Worm (Caenorhabditis elegans) whole organism, midembryonic: ENCODE results near the gene nlp-47.

Experiments
- T22C8.4 ChIP-seq: fragments of 200-800 bp; sonication (Bioruptor generic); IDR thresholded peaks from 2 replicates; pipeline ENCODE4 v1.3.6; 2022; ENCODE audit warnings: missing genetic modification characterization, missing compliant biosample characterization
- flt-1 ChIP-seq: fragments of 200-800 bp; sonication (Bioruptor generic); IDR thresholded peaks from 2 replicates; pipeline ENCODE4 v1.3.6; 2022; ENCODE audit warnings: missing genetic modification characterization, missing compliant biosample characterization
- ref-1 ChIP-seq: fragments of 200-800 bp; sonication (Bioruptor generic); conservative IDR thresholded peaks from 2 replicates; pipeline ENCODE4 v1.3.6; 2022; ENCODE audit warnings: missing genetic modification reagents, missing genetic modification characterization, missing compliant biosample characterization
- tab-1 ChIP-seq: fragments of 200-800 bp; sonication (Bioruptor generic); IDR thresholded peaks from 2 replicates; pipeline ENCODE4 v1.3.6; 2022; ENCODE audit warnings: missing genetic modification characterization, missing compliant biosample characterization
- ztf-29 ChIP-seq: fragments of 200-800 bp; sonication (Bioruptor generic); IDR thresholded peaks from 2 replicates; pipeline ENCODE4 v1.3.6; 2022; ENCODE audit warnings: missing genetic modification reagents, missing genetic modification characterization, missing compliant biosample characterization

- no peak for TF ChIP-seq ztf-29 (GFP tag; lab: Robert Waterston, UW)
- no peak for TF ChIP-seq ref-1
- TF ChIP-seq tab-1 (GFP tag; lab: Robert Waterston, UW) = no peak
- TF ChIP-seq T22C8.4 (GFP tag; lab: Robert Waterston, UW) = no peak
- TF ChIP-seq flt-1 (GFP tag; lab: Robert Waterston, UW) = no peak
Measured at ce11 chrIV:5326144-5326543, 35.5 kb downstream of the nlp-47 start, which contains the start of gene Y4C6B.4.
